Worm (Caenorhabditis elegans) whole organism, young adult: Measurements from ENCODE around the gene flp-7.

Experiments
- F10E7.11 ChIP-seq: sonication (generic microtip); optimal IDR thresholded peaks from 2 replicates; lab custom pipeline; 2017; ENCODE audit warnings: mild to moderate bottlenecking, missing genetic modification characterization, moderate library complexity, missing compliant biosample characterization
- F23B12.7 ChIP-seq: sonication (generic microtip); optimal IDR thresholded peaks from 2 replicates; lab custom pipeline; 2017; ENCODE audit warnings: missing genetic modification characterization, mild to moderate bottlenecking, missing compliant biosample characterization, antibody characterized with exemption, moderate library complexity; ENCODE audit not compliant: insufficient read depth
- F52B5.7 ChIP-seq: sonication (generic microtip); optimal IDR thresholded peaks from 2 replicates; lab custom pipeline; 2016; ENCODE audit warnings: mild to moderate bottlenecking, missing genetic modification characterization, missing compliant biosample characterization
- F57A8.1 ChIP-seq: fragments of 200-800 bp; sonication (Bioruptor generic); optimal IDR thresholded peaks from 2 replicates; lab custom pipeline; 2018; ENCODE audit warnings: mild to moderate bottlenecking, missing genetic modification characterization, moderate library complexity, missing compliant biosample characterization
- K12H6.12 ChIP-seq: fragments of 200-800 bp; sonication (Bioruptor generic); optimal IDR thresholded peaks from 2 replicates; lab custom pipeline; 2018; ENCODE audit warnings: mild to moderate bottlenecking, missing genetic modification characterization, missing compliant biosample characterization
- ZK185.1 ChIP-seq: sonication (generic microtip); optimal IDR thresholded peaks from 2 replicates; lab custom pipeline; 2016; ENCODE audit warnings: mild to moderate bottlenecking, missing genetic modification characterization, missing compliant biosample characterization; ENCODE audit not compliant: poor library complexity, severe bottlenecking
- akir-1 ChIP-seq: fragments of 200-800 bp; sonication (Bioruptor generic); optimal IDR thresholded peaks from 2 replicates; lab custom pipeline; 2018; ENCODE audit warnings: mild to moderate bottlenecking, missing genetic modification characterization, moderate library complexity, missing compliant biosample characterization
- aptf-3 ChIP-seq: fragments of 200-800 bp; sonication (Bioruptor generic); IDR thresholded peaks from 2 replicates; pipeline ENCODE4 v1.3.6; 2022; ENCODE audit warnings: missing genetic modification characterization, missing compliant biosample characterization
- athp-1 ChIP-seq: sonication (generic microtip); optimal IDR thresholded peaks from 2 replicates; lab custom pipeline; 2017; ENCODE audit warnings: mild to moderate bottlenecking, missing genetic modification characterization, missing compliant biosample characterization
- bed-1 ChIP-seq: fragments of 200-800 bp; sonication (Bioruptor generic); IDR thresholded peaks from 2 replicates; pipeline ENCODE4 v1.3.6; 2022; ENCODE audit warnings: missing genetic modification reagents, missing genetic modification characterization, missing compliant biosample characterization
- cebp-1 ChIP-seq, 2 experiments: fragments of 200-800 bp in 1 of 2; sonication (Bioruptor generic) in 1 of 2; sonication (generic microtip) in 1 of 2; IDR thresholded peaks in 1 of 2; optimal IDR thresholded peaks in 1 of 2; 2 replicates each; pipeline versions ENCODE4 v1.3.6 to Lab custom; 2017 to 2022; ENCODE audit warnings: missing compliant biosample characterization in 2 of 2, missing genetic modification characterization in 2 of 2, mild to moderate bottlenecking in 1 of 2, missing genetic modification reagents in 1 of 2, moderate library complexity in 1 of 2
- cebp-2 ChIP-seq: fragments of 200-800 bp; sonication (Bioruptor generic); IDR thresholded peaks from 2 replicates; pipeline ENCODE4 v1.3.6; 2022; ENCODE audit warnings: missing genetic modification characterization, missing compliant biosample characterization
- chd-7 ChIP-seq: sonication (generic microtip); optimal IDR thresholded peaks from 2 replicates; lab custom pipeline; 2016; ENCODE audit warnings: mild to moderate bottlenecking, missing genetic modification characterization, moderate library complexity, missing compliant biosample characterization
- ets-4 ChIP-seq: fragments of 200-800 bp; sonication (Bioruptor generic); optimal IDR thresholded peaks from 2 replicates; lab custom pipeline; 2018; ENCODE audit warnings: mild to moderate bottlenecking, missing genetic modification characterization, missing compliant biosample characterization
- him-1 ChIP-seq: sonication (generic microtip); optimal IDR thresholded peaks from 2 replicates; lab custom pipeline; 2016; ENCODE audit warnings: missing genotype, missing genetic modification reagents, missing genetic modification characterization, missing compliant biosample characterization
- hlh-12 ChIP-seq: sonication (generic microtip); optimal IDR thresholded peaks from 2 replicates; lab custom pipeline; 2016; ENCODE audit warnings: missing genetic modification characterization, missing compliant biosample characterization
- let-607 ChIP-seq, 2 experiments: fragments of 200-800 bp in 1 of 2; sonication (Bioruptor generic) in 1 of 2; sonication (generic microtip) in 1 of 2; optimal IDR thresholded peaks; 2 replicates each; lab custom pipeline; 2016 to 2018; ENCODE audit warnings: mild to moderate bottlenecking in 2 of 2, missing compliant biosample characterization in 2 of 2, missing genetic modification characterization in 2 of 2, moderate library complexity in 2 of 2, missing genotype in 1 of 2
- lin-35 ChIP-seq, 3 experiments: fragments of 150-350 bp in 2 of 3; sonication (generic microtip) in 1 of 3; optimal IDR thresholded peaks; 2 replicates each; lab custom pipeline; 2014 to 2018; ENCODE audit warnings: missing biosample characterization in 3 of 3, missing genetic modification characterization in 3 of 3, missing genetic modification reagents in 3 of 3
- lin-40 ChIP-seq: sonication (generic microtip); optimal IDR thresholded peaks from 2 replicates; lab custom pipeline; 2016; ENCODE audit warnings: missing genetic modification characterization, mild to moderate bottlenecking, missing compliant biosample characterization, missing genotype, missing genetic modification reagents
- lin-54 ChIP-seq: fragments of 200-800 bp; sonication (Bioruptor generic); optimal IDR thresholded peaks from 2 replicates; lab custom pipeline; 2018; ENCODE audit warnings: mild to moderate bottlenecking, missing genetic modification characterization, missing compliant biosample characterization
- lir-1 ChIP-seq: fragments of 200-800 bp; sonication (Bioruptor generic); conservative IDR thresholded peaks from 2 replicates; pipeline ENCODE4 v1.3.6; 2022; ENCODE audit warnings: missing genetic modification reagents, missing genetic modification characterization, missing compliant biosample characterization
- madf-10 ChIP-seq: sonication (generic microtip); optimal IDR thresholded peaks from 2 replicates; lab custom pipeline; 2016; ENCODE audit warnings: mild to moderate bottlenecking, missing genetic modification characterization, missing compliant biosample characterization
- madf-8 ChIP-seq: fragments of 200-800 bp; sonication (Bioruptor generic); conservative IDR thresholded peaks from 2 replicates; pipeline ENCODE4 v1.3.6; 2022; ENCODE audit warnings: missing genetic modification reagents, missing genetic modification characterization, missing compliant biosample characterization
- mes-4 ChIP-seq: sonication (generic microtip); optimal IDR thresholded peaks from 2 replicates; lab custom pipeline; 2016; ENCODE audit warnings: missing genotype, missing genetic modification characterization, missing compliant biosample characterization
- nfyb-1 ChIP-seq: fragments of 200-800 bp; sonication (Bioruptor generic); IDR thresholded peaks from 2 replicates; pipeline ENCODE4 v1.3.6; 2022; ENCODE audit warnings: missing genetic modification reagents, missing genetic modification characterization, missing compliant biosample characterization
- nhr-27 ChIP-seq: fragments of 200-800 bp; sonication (Bioruptor generic); optimal IDR thresholded peaks from 2 replicates; lab custom pipeline; 2018; ENCODE audit warnings: mild to moderate bottlenecking, missing genetic modification characterization, moderate library complexity, missing compliant biosample characterization
- nhr-90 ChIP-seq: sonication (generic microtip); optimal IDR thresholded peaks from 2 replicates; lab custom pipeline; 2016; ENCODE audit warnings: missing genotype, mild to moderate bottlenecking, missing genetic modification characterization, missing compliant biosample characterization
- sea-2 ChIP-seq: fragments of 200-800 bp; sonication (Bioruptor generic); IDR thresholded peaks from 2 replicates; pipeline ENCODE4 v1.3.6; 2022; ENCODE audit warnings: missing genetic modification characterization, missing compliant biosample characterization
- somi-1 ChIP-seq: fragments of 200-800 bp; sonication (Bioruptor generic); optimal IDR thresholded peaks from 2 replicates; lab custom pipeline; 2018; ENCODE audit warnings: mild to moderate bottlenecking, missing genetic modification characterization, missing compliant biosample characterization
- unc-130 ChIP-seq: sonication (generic microtip); optimal IDR thresholded peaks from 2 replicates; lab custom pipeline; 2016; ENCODE audit warnings: missing genetic modification reagents, missing genetic modification characterization, missing compliant biosample characterization
- ztf-22 ChIP-seq: fragments of 200-800 bp; sonication (Bioruptor generic); optimal IDR thresholded peaks from 2 replicates; lab custom pipeline; 2018; ENCODE audit warnings: mild to moderate bottlenecking, missing genetic modification characterization, moderate library complexity, missing compliant biosample characterization
- ztf-26 ChIP-seq: sonication (generic microtip); optimal IDR thresholded peaks from 2 replicates; lab custom pipeline; 2017; ENCODE audit warnings: missing genetic modification characterization, missing compliant biosample characterization

flp-7 gene

DNA sequence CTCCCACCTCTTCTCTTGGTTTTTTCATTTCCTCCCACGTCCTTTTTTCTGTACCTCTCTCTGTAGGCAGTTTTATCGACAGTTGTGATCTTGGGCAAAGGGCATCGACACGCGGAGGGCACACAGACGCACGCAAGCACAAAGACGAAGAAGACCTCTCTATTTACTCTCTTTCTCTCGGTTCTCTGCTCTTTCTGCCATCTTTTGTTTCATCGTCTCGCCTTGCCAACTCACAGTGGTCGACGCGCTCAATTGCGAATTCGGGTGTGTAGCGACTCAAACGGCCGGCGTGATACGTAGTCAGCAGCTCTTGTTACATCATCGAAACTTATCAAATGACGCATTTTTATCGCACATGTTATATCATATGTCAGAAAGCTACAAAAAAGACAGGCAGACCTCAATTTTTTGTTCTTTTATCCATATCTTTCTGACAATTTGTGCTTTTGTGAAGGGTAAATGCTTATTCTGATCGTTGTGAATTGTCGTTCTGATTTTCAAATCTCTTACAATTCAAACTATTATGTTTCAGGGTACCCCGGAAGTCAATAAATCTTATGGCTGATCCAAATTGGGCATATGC is 44.5 kb upstream of the flp-7 start, which contains the start of gene puf-9 (continued):
- peak; percentile 99 for TF ChIP-seq lin-40 (tag; lab: Kevin White, UChicago)

DNA sequence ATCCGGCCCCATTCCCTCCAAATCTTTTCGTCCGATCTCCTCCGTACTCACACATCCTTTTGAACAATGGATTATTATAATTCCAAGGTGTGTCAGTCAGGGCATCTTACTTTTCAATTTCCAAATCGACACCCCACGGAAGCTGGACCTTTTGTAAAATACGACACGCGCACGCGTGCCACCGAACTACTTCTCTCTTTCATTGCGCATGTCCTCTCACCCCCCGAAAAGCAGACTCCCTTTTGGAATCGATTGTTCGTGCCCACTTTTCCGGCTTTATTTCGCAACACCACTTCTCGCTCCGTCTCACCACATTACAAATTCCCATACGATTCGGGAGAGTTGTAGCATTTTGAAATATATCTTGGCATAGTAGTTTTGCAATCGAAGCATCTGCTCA is 38.4 kb upstream of the flp-7 start:
- TF ChIP-seq cebp-1 (GFP tag; IDR thresholded peaks at IDR 0.05; lab: Robert Waterston, UW) = peak; percentile 87
- peak; percentile 98 for TF ChIP-seq cebp-1 (tag; optimal IDR thresholded peaks at IDR 0.05; lab: Kevin White, UChicago)
- TF ChIP-seq hlh-12 (tag; lab: Kevin White, UChicago) = no peak
- TF ChIP-seq F52B5.7 (tag; lab: Kevin White, UChicago) = peak; percentile 23
- peak; percentile 13 for TF ChIP-seq F10E7.11 (tag; lab: Kevin White, UChicago)
- peak in 1 of 3 experiments; percentile 41 for TF ChIP-seq lin-35 (GFP tag; optimal IDR thresholded peaks at IDR 0.05; lab: Kevin White, UChicago)
- TF ChIP-seq K12H6.12 = peak; percentile 4
- no peak for TF ChIP-seq aptf-3 (GFP tag; lab: Robert Waterston, UW)
- TF ChIP-seq chd-7 (tag; lab: Kevin White, UChicago) = peak; percentile 19

DNA sequence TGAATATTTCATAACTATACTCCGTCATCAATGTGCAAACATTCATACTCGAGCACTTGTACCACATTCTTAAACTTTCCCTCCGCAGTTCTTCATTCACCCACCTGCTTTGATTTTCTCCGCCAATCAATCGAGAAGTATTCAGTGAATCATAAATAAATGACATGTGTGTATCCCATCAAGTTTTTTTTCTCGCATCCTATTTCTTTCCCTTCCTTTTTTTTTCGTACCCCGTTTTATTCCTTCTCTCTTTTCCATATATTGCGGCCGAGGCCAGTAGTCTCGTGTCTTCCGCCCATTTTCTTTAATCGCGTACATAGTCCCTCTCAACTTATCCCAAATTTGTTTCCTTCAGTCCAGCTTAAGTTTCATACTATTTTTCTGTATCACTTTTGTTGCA is 37.0 kb upstream of the flp-7 start, which contains the start of gene atat-2:
Gene atat-2, plus strand, starts transcription at position 398 of the 400 bp plus-strand sequence.
- TF ChIP-seq lir-1 (GFP tag; lab: Robert Waterston, UW) = no peak
- TF ChIP-seq athp-1 (tag; lab: Kevin White, UChicago) = no peak
- TF ChIP-seq him-1 = no peak
- no peak for TF ChIP-seq cebp-1 (GFP tag; IDR thresholded peaks at IDR 0.05; lab: Robert Waterston, UW)
- TF ChIP-seq cebp-1 (tag; optimal IDR thresholded peaks at IDR 0.05; lab: Kevin White, UChicago) = peak; percentile 4
- no peak for TF ChIP-seq lin-54 (GFP tag; lab: Kevin White, UChicago)

DNA sequence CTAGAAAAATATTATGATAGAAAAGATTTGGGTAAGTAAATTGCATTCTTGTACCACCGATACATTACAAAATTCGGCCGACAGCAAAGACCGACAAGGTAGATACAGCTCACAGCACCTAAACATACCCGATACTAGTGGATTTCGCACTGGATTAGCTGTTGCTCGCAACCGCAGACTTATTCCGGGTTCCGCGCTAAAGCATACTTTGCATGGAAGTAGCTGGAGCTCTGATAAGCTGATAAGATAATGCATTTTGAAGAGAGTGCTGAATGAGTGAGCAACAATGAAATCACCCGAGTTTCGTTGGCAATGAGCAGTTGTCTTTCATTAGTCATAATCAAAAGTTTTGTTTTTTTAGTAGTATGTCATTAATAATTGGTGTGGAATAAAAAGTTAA is 35.2 kb upstream of the flp-7 start:
- TF ChIP-seq nfyb-1 = no peak
- no peak for TF ChIP-seq cebp-2
- TF ChIP-seq mes-4 = no peak
- TF ChIP-seq sea-2 (GFP tag; lab: Robert Waterston, UW) = no peak
- no peak for TF ChIP-seq madf-10 (tag; lab: Kevin White, UChicago)
- no peak for TF ChIP-seq ets-4 (GFP tag; lab: Kevin White, UChicago)
- no peak for TF ChIP-seq bed-1 (GFP tag; lab: Robert Waterston, UW)
- TF ChIP-seq nhr-27 (tag; lab: Kevin White, UChicago) = no peak
- TF ChIP-seq unc-130 (GFP tag; lab: Kevin White, UChicago) = no peak
- no peak for TF ChIP-seq ztf-26 (tag; lab: Kevin White, UChicago)
- TF ChIP-seq let-607 (tag; optimal IDR thresholded peaks at IDR 0.05; lab: Kevin White, UChicago) = no peak
- no peak for TF ChIP-seq F57A8.1 (GFP tag; lab: Kevin White, UChicago)
- no peak for TF ChIP-seq ZK185.1
- TF ChIP-seq nhr-90 = no peak
- no peak for TF ChIP-seq somi-1 (GFP tag; lab: Kevin White, UChicago)

DNA sequence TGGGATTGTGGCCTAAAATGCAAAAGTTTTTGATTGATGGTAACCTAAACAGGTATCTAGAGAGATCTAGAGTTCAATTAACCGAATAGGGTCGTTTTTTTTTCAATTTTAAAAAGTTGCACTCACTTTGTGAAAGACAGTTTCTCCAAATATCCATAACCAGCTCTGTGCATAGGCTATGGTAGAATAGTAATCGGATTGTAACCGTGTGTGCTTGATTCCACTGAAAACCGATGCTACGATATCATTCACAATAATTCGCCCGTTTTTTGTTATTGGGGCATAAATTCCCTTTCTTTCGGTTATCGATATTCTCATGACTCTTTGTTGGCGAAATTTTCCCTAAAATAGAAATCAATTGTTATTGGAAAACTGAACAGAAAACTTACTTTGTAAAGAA is 33.6 kb upstream of the flp-7 start:
- TF ChIP-seq ztf-22 (GFP tag; lab: Kevin White, UChicago) = no peak
- TF ChIP-seq madf-8 (GFP tag; lab: Robert Waterston, UW) = no peak
- TF ChIP-seq K12H6.12 = no peak
- no peak for TF ChIP-seq F57A8.1 (GFP tag; lab: Kevin White, UChicago)
- no peak for TF ChIP-seq F23B12.7 (tag; lab: Kevin White, UChicago)
- no peak for TF ChIP-seq akir-1 (GFP tag; lab: Kevin White, UChicago)
- no peak for TF ChIP-seq cebp-1 (GFP tag; IDR thresholded peaks at IDR 0.05; lab: Robert Waterston, UW)
- no peak for TF ChIP-seq cebp-1 (tag; optimal IDR thresholded peaks at IDR 0.05; lab: Kevin White, UChicago)
- TF ChIP-seq, all 124 proteins: peak for 0
